Fruit fly (Drosophila melanogaster) whole organism, embryonic: ENCODE results near the gene CG4456.

ENCODE experiments used
- Aef1 ChIP-seq: fragments of 200-800 bp; sonication (Bioruptor generic); IDR thresholded peaks from 3 replicates; pipeline ENCODE4 v1.3.6; 2022; ENCODE audit warnings: missing biosample characterization, missing genetic modification characterization
- B-H2 ChIP-seq: fragments of 200-800 bp; sonication (Bioruptor generic); optimal IDR thresholded peaks from 2 replicates; lab custom pipeline; 2018; ENCODE audit warnings: missing biosample characterization, mild to moderate bottlenecking, missing genetic modification characterization
- CG10147 ChIP-seq: fragments of 200-800 bp; sonication (Bioruptor generic); optimal IDR thresholded peaks from 2 replicates; lab custom pipeline; 2019; ENCODE audit warnings: missing biosample characterization, mild to moderate bottlenecking, missing genetic modification characterization, moderate library complexity
- CG10654 ChIP-seq: fragments of 200-800 bp; sonication (Bioruptor generic); optimal IDR thresholded peaks from 2 replicates; lab custom pipeline; 2016; ENCODE audit warnings: missing biosample characterization, missing genetic modification characterization
- CG12104 ChIP-seq: fragments of 200-800 bp; sonication (Bioruptor generic); optimal IDR thresholded peaks from 3 replicates; lab custom pipeline; 2016; ENCODE audit warnings: missing biosample characterization, missing genetic modification characterization
- CG13624 ChIP-seq: fragments of 200-800 bp; sonication (Bioruptor generic); optimal IDR thresholded peaks from 2 replicates; lab custom pipeline; 2016; ENCODE audit warnings: missing biosample characterization, missing genetic modification characterization
- CG14014 ChIP-seq: fragments of 200-800 bp; sonication (Bioruptor generic); IDR thresholded peaks from 2 replicates; pipeline ENCODE4 v1.3.6; 2022; ENCODE audit warnings: missing biosample characterization, missing genetic modification characterization
- CG14441 ChIP-seq: fragments of 200-800 bp; sonication (Bioruptor generic); IDR thresholded peaks from 2 replicates; pipeline ENCODE4 v1.3.6; 2022; ENCODE audit warnings: missing biosample characterization, missing genetic modification characterization
- CG14710 ChIP-seq: fragments of 200-800 bp; sonication (Bioruptor generic); optimal IDR thresholded peaks from 3 replicates; lab custom pipeline; 2019; ENCODE audit warnings: missing biosample characterization, mild to moderate bottlenecking, missing genetic modification characterization, moderate library complexity
- CG15479 ChIP-seq: fragments of 200-800 bp; sonication (Bioruptor generic); optimal IDR thresholded peaks from 3 replicates; lab custom pipeline; 2019; ENCODE audit warnings: missing biosample characterization, mild to moderate bottlenecking, missing genetic modification characterization, moderate library complexity
- CG1792 ChIP-seq: fragments of 200-800 bp; sonication (Bioruptor generic); optimal IDR thresholded peaks from 2 replicates; lab custom pipeline; 2016; ENCODE audit warnings: missing biosample characterization, missing genetic modification characterization
- CG2712 ChIP-seq: fragments of 200-800 bp; optimal IDR thresholded peaks from 3 replicates; lab custom pipeline; 2019; ENCODE audit warnings: missing biosample characterization, mild to moderate bottlenecking, missing genetic modification characterization, moderate library complexity
- CG3281 ChIP-seq: fragments of 200-800 bp; sonication (Bioruptor generic); optimal IDR thresholded peaks from 3 replicates; lab custom pipeline; 2017; ENCODE audit warnings: missing biosample characterization, mild to moderate bottlenecking, missing genetic modification characterization
- CG4424 ChIP-seq: fragments of 200-800 bp; sonication (Bioruptor generic); optimal IDR thresholded peaks from 3 replicates; lab custom pipeline; 2016; ENCODE audit warnings: missing biosample characterization, missing genetic modification characterization
- CG6175 ChIP-seq: fragments of 200-800 bp; sonication (Bioruptor generic); IDR thresholded peaks from 3 replicates; pipeline ENCODE4 v1.3.6; 2022; ENCODE audit warnings: missing biosample characterization, missing genetic modification characterization
- CG7372 ChIP-seq: fragments of 200-800 bp; sonication (Bioruptor generic); IDR thresholded peaks from 2 replicates; pipeline ENCODE4 v1.3.6; 2022; ENCODE audit warnings: missing biosample characterization, missing genetic modification characterization
- CHES-1-like ChIP-seq: fragments of 200-800 bp; sonication (Bioruptor generic); optimal IDR thresholded peaks from 2 replicates; lab custom pipeline; 2016; ENCODE audit warnings: missing biosample characterization, missing genetic modification characterization
- E2f2 ChIP-seq: fragments of 200-800 bp; sonication (Bioruptor generic); IDR thresholded peaks from 2 replicates; pipeline ENCODE4 v1.3.6; 2022; ENCODE audit warnings: missing biosample characterization, missing genetic modification characterization
- Fer1 ChIP-seq: fragments of 200-800 bp; sonication (Bioruptor generic); optimal IDR thresholded peaks from 2 replicates; lab custom pipeline; 2017; ENCODE audit warnings: missing biosample characterization, mild to moderate bottlenecking, missing genetic modification characterization
- HmgD ChIP-seq: fragments of 200-800 bp; sonication (Bioruptor generic); optimal IDR thresholded peaks from 3 replicates; lab custom pipeline; 2016; ENCODE audit warnings: missing biosample characterization, missing genetic modification characterization
- Hsf ChIP-seq: fragments of 200-800 bp; sonication (Bioruptor generic); optimal IDR thresholded peaks from 3 replicates; lab custom pipeline; 2016; ENCODE audit warnings: missing biosample characterization, missing genetic modification characterization
- Nf-YC ChIP-seq: fragments of 200-800 bp; optimal IDR thresholded peaks from 3 replicates; lab custom pipeline; 2019; ENCODE audit warnings: missing biosample characterization, mild to moderate bottlenecking, missing genetic modification characterization, moderate library complexity
- Poxn ChIP-seq: fragments of 200-800 bp; sonication (Bioruptor generic); IDR thresholded peaks from 2 replicates; pipeline ENCODE4 v1.3.6; 2022; ENCODE audit warnings: missing biosample characterization, missing genetic modification characterization
- Ravus ChIP-seq: fragments of 200-800 bp; sonication (Bioruptor generic); IDR thresholded peaks from 2 replicates; pipeline ENCODE4 v1.3.6; 2022; ENCODE audit warnings: missing biosample characterization, missing genetic modification characterization
- Vsx1 ChIP-seq: fragments of 200-800 bp; sonication (Bioruptor generic); optimal IDR thresholded peaks from 2 replicates; lab custom pipeline; 2017; ENCODE audit warnings: missing biosample characterization, mild to moderate bottlenecking, missing genetic modification characterization, missing genetic modification reagents
- ap ChIP-seq: fragments of 200-800 bp; sonication (Bioruptor generic); IDR thresholded peaks from 2 replicates; pipeline ENCODE4 v1.3.6; 2022; ENCODE audit warnings: missing biosample characterization, missing genetic modification characterization
- ara ChIP-seq: fragments of 200-800 bp; sonication (Bioruptor generic); IDR thresholded peaks from 2 replicates; pipeline ENCODE4 v1.3.6; 2022; ENCODE audit warnings: missing biosample characterization, missing genetic modification characterization
- cas ChIP-seq: fragments of 200-800 bp; sonication (Bioruptor generic); IDR thresholded peaks from 2 replicates; pipeline ENCODE4 v1.3.6; 2022; ENCODE audit warnings: missing biosample characterization, missing genetic modification characterization
- chif ChIP-seq, 2 experiments: fragments of 200-800 bp; sonication (Bioruptor generic); optimal IDR thresholded peaks; 3 replicates each; lab custom pipeline; 2016; ENCODE audit warnings: missing biosample characterization in 2 of 2, missing genetic modification characterization in 2 of 2
- corto ChIP-seq: fragments of 200-800 bp; sonication (Bioruptor generic); optimal IDR thresholded peaks from 2 replicates; lab custom pipeline; 2016; ENCODE audit warnings: missing biosample characterization, mild to moderate bottlenecking, missing genetic modification characterization, moderate library complexity
- dm ChIP-seq: fragments of 200-800 bp; sonication (Bioruptor generic); optimal IDR thresholded peaks from 3 replicates; lab custom pipeline; 2016; ENCODE audit warnings: missing biosample characterization, missing genetic modification characterization
- dmrt99B ChIP-seq: fragments of 200-800 bp; sonication (Bioruptor generic); optimal IDR thresholded peaks from 2 replicates; lab custom pipeline; 2018; ENCODE audit warnings: missing biosample characterization, mild to moderate bottlenecking, missing genetic modification characterization, moderate library complexity
- fd96Cb ChIP-seq: fragments of 200-800 bp; sonication (Bioruptor generic); optimal IDR thresholded peaks from 2 replicates; lab custom pipeline; 2018; ENCODE audit warnings: missing biosample characterization, mild to moderate bottlenecking, missing genetic modification characterization, moderate library complexity
- ind ChIP-seq: fragments of 200-800 bp; sonication (Bioruptor generic); optimal IDR thresholded peaks from 3 replicates; lab custom pipeline; 2016; ENCODE audit warnings: missing biosample characterization, missing genetic modification characterization
- jigr1 ChIP-seq: fragments of 200-800 bp; sonication (Bioruptor generic); IDR thresholded peaks from 3 replicates; pipeline ENCODE4 v1.3.6; 2022; ENCODE audit warnings: missing biosample characterization, missing genetic modification characterization
- jumu ChIP-seq: fragments of 200-800 bp; sonication (Bioruptor generic); optimal IDR thresholded peaks from 3 replicates; lab custom pipeline; 2016; ENCODE audit warnings: missing biosample characterization, missing genetic modification characterization
- lola ChIP-seq, 3 experiments: fragments of >200 bp in 2 of 3; fragments of 200-800 bp in 1 of 3; sonication (Bioruptor generic) in 1 of 3; optimal IDR thresholded peaks; 2 replicates each; lab custom pipeline; 2017 to 2019; ENCODE audit warnings: missing biosample characterization in 3 of 3, missing genetic modification characterization in 3 of 3, mild to moderate bottlenecking in 1 of 3, moderate library complexity in 1 of 3
- nerfin-2 ChIP-seq: fragments of 200-800 bp; sonication (Bioruptor generic); IDR thresholded peaks from 2 replicates; pipeline ENCODE4 v1.3.6; 2022; ENCODE audit warnings: missing biosample characterization, missing genetic modification characterization; ENCODE audit not compliant: partially characterized antibody
- nom ChIP-seq: fragments of 200-800 bp; sonication (Bioruptor generic); optimal IDR thresholded peaks from 2 replicates; lab custom pipeline; 2017; ENCODE audit warnings: missing biosample characterization, missing genetic modification characterization, mild to moderate bottlenecking, moderate library complexity, missing genetic modification reagents
- ranshi ChIP-seq: fragments of 200-800 bp; sonication (Bioruptor generic); IDR thresholded peaks from 2 replicates; pipeline ENCODE4 v1.3.6; 2022; ENCODE audit warnings: missing biosample characterization, missing genetic modification characterization
- rib ChIP-seq: fragments of 200-800 bp; sonication (Bioruptor generic); IDR thresholded peaks from 2 replicates; pipeline ENCODE4 v1.3.6; 2022; ENCODE audit warnings: missing biosample characterization, missing genetic modification characterization
- row ChIP-seq: fragments of 200-800 bp; sonication (Bioruptor generic); IDR thresholded peaks from 3 replicates; pipeline ENCODE4 v1.3.6; 2022; ENCODE audit warnings: missing biosample characterization, missing genetic modification characterization
- salm ChIP-seq: fragments of 200-800 bp; sonication (Bioruptor generic); optimal IDR thresholded peaks from 2 replicates; lab custom pipeline; 2018; ENCODE audit warnings: missing biosample characterization, mild to moderate bottlenecking, missing genetic modification characterization
- schlank ChIP-seq: fragments of 200-800 bp; sonication (Bioruptor generic); optimal IDR thresholded peaks from 2 replicates; lab custom pipeline; 2018; ENCODE audit warnings: missing biosample characterization, mild to moderate bottlenecking, missing genetic modification characterization
- seq ChIP-seq: fragments of 200-800 bp; sonication (Bioruptor generic); IDR thresholded peaks from 2 replicates; pipeline ENCODE4 v1.3.6; 2022; ENCODE audit warnings: missing biosample characterization, missing genetic modification characterization
- slou ChIP-seq: fragments of 200-800 bp; sonication (Bioruptor generic); optimal IDR thresholded peaks from 3 replicates; lab custom pipeline; 2016; ENCODE audit warnings: missing biosample characterization, missing genetic modification characterization
- trh ChIP-seq: fragments of 200-800 bp; sonication (Bioruptor generic); optimal IDR thresholded peaks from 2 replicates; lab custom pipeline; 2016; ENCODE audit warnings: missing biosample characterization, missing genetic modification characterization
- tx ChIP-seq: fragments of 200-800 bp; sonication (Bioruptor generic); optimal IDR thresholded peaks from 2 replicates; lab custom pipeline; 2016; ENCODE audit warnings: missing biosample characterization, missing genetic modification characterization
- zf30C ChIP-seq: fragments of 200-800 bp; sonication (Bioruptor generic); optimal IDR thresholded peaks from 3 replicates; lab custom pipeline; 2018; ENCODE audit warnings: missing biosample characterization, mild to moderate bottlenecking, missing genetic modification characterization
- zfh2 ChIP-seq: fragments of 200-800 bp; sonication (Bioruptor generic); optimal IDR thresholded peaks from 2 replicates; lab custom pipeline; 2016; ENCODE audit warnings: missing biosample characterization, missing genetic modification characterization

Gene CG4456

DNA sequence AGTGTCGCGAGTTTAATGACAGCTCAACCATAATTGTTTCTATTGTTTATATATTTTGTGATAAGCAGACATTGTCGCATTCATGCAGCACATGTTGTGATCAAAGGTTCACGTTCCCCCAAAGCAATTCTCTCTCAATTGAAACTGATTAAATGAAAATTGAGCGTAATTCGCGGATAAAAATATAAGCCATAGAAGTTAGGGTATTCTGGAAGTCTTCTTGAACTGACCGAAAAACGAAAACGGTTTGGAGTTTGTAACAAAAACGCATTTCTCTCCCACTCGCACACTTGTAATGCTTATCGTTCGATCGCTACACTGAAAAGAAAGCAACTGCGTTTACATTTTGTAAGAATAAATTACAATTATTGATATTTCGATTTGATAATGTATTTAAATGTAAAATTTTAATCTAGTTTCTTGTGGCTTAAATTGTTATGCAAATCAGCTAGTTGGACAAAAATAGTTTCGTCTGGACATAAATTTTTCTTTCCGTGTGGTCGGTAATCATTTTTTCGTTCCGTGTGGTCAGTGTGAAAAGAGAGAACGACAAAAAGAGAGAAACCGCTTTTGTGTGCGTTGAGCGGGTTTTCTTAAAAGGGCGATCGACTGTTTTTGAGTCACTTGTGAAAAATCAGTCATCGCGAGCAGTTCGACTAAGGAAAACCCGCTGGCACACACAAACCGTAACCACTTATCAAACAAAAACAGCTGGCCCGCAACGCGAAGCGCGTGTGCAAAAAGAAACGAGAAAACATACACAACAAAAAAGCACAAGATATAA is 50.3 kb downstream of the CG4456 start, which contains the start of gene aay (continued):
- TF ChIP-seq chif (GFP tag; optimal IDR thresholded peaks at IDR 0.05; lab: Kevin White, UChicago) (peak; percentile 97 to 99), E2f2 (GFP tag; lab: Robert Waterston, UW) (peak; percentile 87), zfh2 (peak; percentile 96), slou (peak; percentile 96), CG14014 (GFP tag; lab: Robert Waterston, UW) (peak; percentile 97), zf30C (GFP tag; lab: Kevin White, UChicago) (peak; percentile 100), HmgD (GFP tag; lab: Kevin White, UChicago) (peak; percentile 76), nom (GFP tag; lab: Kevin White, UChicago) (peak; percentile 94), row (GFP tag; lab: Robert Waterston, UW) (peak; percentile 99), CG12104 (peak; percentile 98), Aef1 (GFP tag; lab: Robert Waterston, UW) (peak; percentile 98), rib (GFP tag; lab: Robert Waterston, UW) (peak; percentile 97), CG4424 (GFP tag; lab: Kevin White, UChicago) (peak; percentile 99), CG3281 (GFP tag; lab: Kevin White, UChicago) (peak; percentile 98), lola (GFP tag; optimal IDR thresholded peaks at IDR 0.05; lab: Kevin White, UChicago) (peak in 1 of 3 experiments; percentile 99), salm (tag; lab: Kevin White, UChicago) (peak; percentile 99), CG14710 (peak; percentile 98), Fer1 (GFP tag; lab: Kevin White, UChicago) (peak; percentile 99), B-H2 (GFP tag; lab: Kevin White, UChicago) (peak; percentile 94), CG6175 (peak; percentile 95), CG2712 (tag; lab: Kevin White, UChicago) (peak; percentile 100), fd96Cb (tag; lab: Kevin White, UChicago) (peak; percentile 99), Vsx1 (GFP tag; lab: Kevin White, UChicago) (peak; percentile 97), CG1792 (GFP tag; lab: Kevin White, UChicago) (peak; percentile 97), CG13624 (GFP tag; lab: Kevin White, UChicago) (peak; percentile 99), Nf-YC (tag; lab: Kevin White, UChicago) (peak; percentile 93), trh (GFP tag; lab: Kevin White, UChicago) (peak; percentile 97), schlank (tag; lab: Kevin White, UChicago) (peak; percentile 93), CG7372 (peak; percentile 97), CG10654 (peak; percentile 98), nerfin-2 (GFP tag; lab: Robert Waterston, UW) (no peak), seq (GFP tag; lab: Robert Waterston, UW) (peak; percentile 98), ara (peak; percentile 98), dmrt99B (tag; lab: Kevin White, UChicago) (peak; percentile 100), CG14441 (GFP tag; lab: Robert Waterston, UW) (peak; percentile 98), cas (GFP tag; lab: Robert Waterston, UW) (peak; percentile 93), dm (GFP tag; lab: Kevin White, UChicago) (peak; percentile 96), ranshi (peak; percentile 98), corto (GFP tag; lab: Kevin White, UChicago) (peak; percentile 97), tx (GFP tag; lab: Kevin White, UChicago) (peak; percentile 97), Poxn (GFP tag; lab: Robert Waterston, UW) (peak; percentile 90), Hsf (GFP tag; lab: Kevin White, UChicago) (peak; percentile 99), jigr1 (GFP tag; lab: Robert Waterston, UW) (peak; percentile 95), ind (GFP tag; lab: Kevin White, UChicago) (peak; percentile 99), jumu (GFP tag; lab: Kevin White, UChicago) (peak; percentile 96), CG10147 (peak; percentile 99), CHES-1-like (peak; percentile 97), CG15479 (GFP tag; lab: Kevin White, UChicago) (peak; percentile 71), ap (GFP tag; lab: Robert Waterston, UW) (peak; percentile 97), Ravus (GFP tag; lab: Robert Waterston, UW) (peak; percentile 96)
